Fruit fly (Drosophila melanogaster) whole organism, embryonic: Measurements from ENCODE around the gene Atg6.

Experiments
- Aef1 ChIP-seq: fragments of 200-800 bp; sonication (Bioruptor generic); IDR thresholded peaks from 3 replicates; pipeline ENCODE4 v1.3.6; 2022; ENCODE audit warnings: missing biosample characterization, missing genetic modification characterization
- CG10274 ChIP-seq: fragments of 200-800 bp; sonication (Bioruptor generic); optimal IDR thresholded peaks from 3 replicates; lab custom pipeline; 2017; ENCODE audit warnings: missing biosample characterization, mild to moderate bottlenecking, missing genetic modification characterization
- CG11398 ChIP-seq: fragments of 200-800 bp; sonication (Bioruptor generic); optimal IDR thresholded peaks from 2 replicates; lab custom pipeline; 2016; ENCODE audit warnings: missing biosample characterization, missing genetic modification characterization
- CG12219 ChIP-seq: fragments of 200-800 bp; sonication (Bioruptor generic); optimal IDR thresholded peaks from 3 replicates; lab custom pipeline; 2018; ENCODE audit warnings: missing biosample characterization, mild to moderate bottlenecking, missing genetic modification characterization
- CG1233 ChIP-seq: fragments of 200-800 bp; sonication (Bioruptor generic); optimal IDR thresholded peaks from 4 replicates; lab custom pipeline; 2018; ENCODE audit warnings: missing biosample characterization, mild to moderate bottlenecking, missing genetic modification characterization
- CG12942 ChIP-seq: fragments of 200-800 bp; sonication (Bioruptor generic); optimal IDR thresholded peaks from 3 replicates; lab custom pipeline; 2016; ENCODE audit warnings: missing biosample characterization, missing genetic modification characterization
- CG13296 ChIP-seq: fragments of 200-800 bp; sonication (Bioruptor generic); optimal IDR thresholded peaks from 3 replicates; lab custom pipeline; 2018; ENCODE audit warnings: missing biosample characterization, mild to moderate bottlenecking, missing genetic modification characterization
- CG13424 ChIP-seq: fragments of 200-800 bp; sonication (Bioruptor generic); optimal IDR thresholded peaks from 2 replicates; lab custom pipeline; 2019; ENCODE audit warnings: missing biosample characterization, mild to moderate bottlenecking, missing genetic modification characterization, moderate library complexity
- CG16813 ChIP-seq: fragments of 200-800 bp; sonication (Bioruptor generic); IDR thresholded peaks from 3 replicates; pipeline ENCODE4 v1.3.6; 2022; ENCODE audit warnings: missing biosample characterization, missing genetic modification characterization; ENCODE audit not compliant: partially characterized antibody
- CG16815 ChIP-seq: fragments of 200-800 bp; sonication (Bioruptor generic); optimal IDR thresholded peaks from 3 replicates; lab custom pipeline; 2017; ENCODE audit warnings: missing biosample characterization, mild to moderate bottlenecking, missing genetic modification characterization
- CG17328 ChIP-seq: fragments of 200-800 bp; sonication (Bioruptor generic); IDR thresholded peaks from 2 replicates; pipeline ENCODE4 v1.3.6; 2022; ENCODE audit warnings: missing biosample characterization, missing genetic modification characterization
- CG18476 ChIP-seq: fragments of 200-800 bp; sonication (Bioruptor generic); optimal IDR thresholded peaks from 2 replicates; lab custom pipeline; 2016; ENCODE audit warnings: missing biosample characterization, mild to moderate bottlenecking, missing genetic modification characterization
- CG18599 ChIP-seq: fragments of 200-800 bp; sonication (Bioruptor generic); optimal IDR thresholded peaks from 3 replicates; lab custom pipeline; 2017; ENCODE audit warnings: missing biosample characterization, missing genetic modification characterization, mild to moderate bottlenecking, moderate library complexity, missing genetic modification reagents
- CG31224 ChIP-seq: fragments of 200-800 bp; sonication (Bioruptor generic); IDR thresholded peaks from 2 replicates; pipeline ENCODE4 v1.3.6; 2022; ENCODE audit warnings: missing biosample characterization, missing genetic modification characterization
- CG3847 ChIP-seq: fragments of 200-800 bp; sonication (Bioruptor generic); IDR thresholded peaks from 2 replicates; pipeline ENCODE4 v1.3.6; 2022; ENCODE audit warnings: missing biosample characterization, missing genetic modification characterization
- CG4360 ChIP-seq: fragments of 200-800 bp; sonication (Bioruptor generic); IDR thresholded peaks from 2 replicates; pipeline ENCODE4 v1.3.6; 2022; ENCODE audit warnings: missing biosample characterization, missing genetic modification characterization
- CG43689 ChIP-seq: fragments of 200-800 bp; sonication (Bioruptor generic); IDR thresholded peaks from 2 replicates; pipeline ENCODE4 v1.3.6; 2022; ENCODE audit warnings: missing biosample characterization, missing genetic modification characterization
- CG7839 ChIP-seq: fragments of 200-800 bp; sonication (Bioruptor generic); optimal IDR thresholded peaks from 3 replicates; lab custom pipeline; 2018; ENCODE audit warnings: missing biosample characterization, mild to moderate bottlenecking, missing genetic modification characterization, moderate library complexity
- CG9609 ChIP-seq: fragments of 200-800 bp; sonication (Bioruptor generic); optimal IDR thresholded peaks from 3 replicates; lab custom pipeline; 2016; ENCODE audit warnings: missing biosample characterization, missing genetic modification characterization
- CG9817 ChIP-seq: fragments of 200-800 bp; sonication (Bioruptor generic); optimal IDR thresholded peaks from 2 replicates; lab custom pipeline; 2018; ENCODE audit warnings: missing biosample characterization, mild to moderate bottlenecking, missing genetic modification characterization, moderate library complexity
- CG9932 ChIP-seq: fragments of 200-800 bp; sonication (Bioruptor generic); IDR thresholded peaks from 2 replicates; pipeline ENCODE4 v1.3.6; 2022; ENCODE audit warnings: missing biosample characterization, missing genetic modification characterization
- CTCF ChIP-seq: fragments of 200-800 bp; sonication (Bioruptor generic); optimal IDR thresholded peaks from 2 replicates; lab custom pipeline; 2017; ENCODE audit warnings: missing biosample characterization, mild to moderate bottlenecking, missing genetic modification characterization, moderate library complexity
- CkIIα-i1 ChIP-seq: fragments of 200-800 bp; sonication (Bioruptor generic); IDR thresholded peaks from 2 replicates; pipeline ENCODE4 v1.3.6; 2022; ENCODE audit warnings: missing biosample characterization, missing genetic modification characterization
- Deaf1 ChIP-seq: fragments of 200-800 bp; optimal IDR thresholded peaks from 3 replicates; lab custom pipeline; 2019; ENCODE audit warnings: missing biosample characterization, mild to moderate bottlenecking, missing genetic modification characterization, moderate library complexity
- Dip2 ChIP-seq: fragments of 200-800 bp; sonication (Bioruptor generic); IDR thresholded peaks from 2 replicates; pipeline ENCODE4 v1.3.6; 2022; ENCODE audit warnings: missing biosample characterization, missing genetic modification characterization
- Hr39 ChIP-seq: fragments of >200 bp; optimal IDR thresholded peaks from 2 replicates; lab custom pipeline; 2017
- Hr51 ChIP-seq, 2 experiments: fragments of 200-800 bp; sonication (Bioruptor generic); optimal IDR thresholded peaks; 2 replicates in 1 of 2; 3 replicates in 1 of 2; lab custom pipeline; 2016 to 2018; ENCODE audit warnings: missing biosample characterization in 2 of 2, missing genetic modification characterization in 2 of 2, mild to moderate bottlenecking in 1 of 2, moderate library complexity in 1 of 2
- Lhr ChIP-seq: fragments of 200-800 bp; sonication (Bioruptor generic); optimal IDR thresholded peaks from 3 replicates; lab custom pipeline; 2017; ENCODE audit warnings: mild to moderate bottlenecking, missing biosample characterization, missing genetic modification reagents, missing genetic modification characterization
- MBD-R2 ChIP-seq: fragments of 200-800 bp; sonication (Bioruptor generic); IDR thresholded peaks from 2 replicates; pipeline ENCODE4 v1.3.6; 2022; ENCODE audit warnings: missing biosample characterization, missing genetic modification characterization
- Mes4 ChIP-seq: fragments of 200-800 bp; sonication (Bioruptor generic); optimal IDR thresholded peaks from 2 replicates; lab custom pipeline; 2016; ENCODE audit warnings: missing biosample characterization, missing genetic modification characterization
- Spps ChIP-seq: fragments of 200-800 bp; sonication (Bioruptor generic); optimal IDR thresholded peaks from 2 replicates; lab custom pipeline; 2018; ENCODE audit warnings: missing biosample characterization, mild to moderate bottlenecking, missing genetic modification characterization
- YL-1 ChIP-seq: fragments of 200-800 bp; sonication (Bioruptor generic); optimal IDR thresholded peaks from 3 replicates; lab custom pipeline; 2017; ENCODE audit warnings: missing biosample characterization, mild to moderate bottlenecking, missing genetic modification characterization
- cas ChIP-seq: fragments of 200-800 bp; sonication (Bioruptor generic); IDR thresholded peaks from 2 replicates; pipeline ENCODE4 v1.3.6; 2022; ENCODE audit warnings: missing biosample characterization, missing genetic modification characterization
- cato ChIP-seq: fragments of 200-800 bp; sonication (Bioruptor generic); optimal IDR thresholded peaks from 2 replicates; lab custom pipeline; 2016; ENCODE audit warnings: missing biosample characterization, missing genetic modification characterization, borderline replicate concordance
- chn ChIP-seq: fragments of 200-800 bp; sonication (Bioruptor generic); optimal IDR thresholded peaks from 2 replicates; lab custom pipeline; 2016; ENCODE audit warnings: missing biosample characterization, missing genetic modification characterization
- dm ChIP-seq: fragments of 200-800 bp; sonication (Bioruptor generic); optimal IDR thresholded peaks from 3 replicates; lab custom pipeline; 2016; ENCODE audit warnings: missing biosample characterization, missing genetic modification characterization
- fd102C ChIP-seq: fragments of 200-800 bp; sonication (Bioruptor generic); optimal IDR thresholded peaks from 2 replicates; lab custom pipeline; 2018; ENCODE audit warnings: missing biosample characterization, mild to moderate bottlenecking, missing genetic modification characterization, moderate library complexity
- fu2 ChIP-seq: fragments of 200-800 bp; sonication (Bioruptor generic); optimal IDR thresholded peaks from 2 replicates; lab custom pipeline; 2016; ENCODE audit warnings: missing biosample characterization, missing genetic modification characterization
- lab ChIP-seq: fragments of 200-800 bp; sonication (Bioruptor generic); optimal IDR thresholded peaks from 3 replicates; lab custom pipeline; 2017; ENCODE audit warnings: missing biosample characterization, missing genetic modification characterization, mild to moderate bottlenecking, moderate library complexity, missing genetic modification reagents
- lilli ChIP-seq: fragments of 200-800 bp; sonication (Bioruptor generic); optimal IDR thresholded peaks from 3 replicates; lab custom pipeline; 2016; ENCODE audit warnings: missing biosample characterization, missing genetic modification characterization
- lmd ChIP-seq: fragments of 200-800 bp; sonication (Bioruptor generic); IDR thresholded peaks from 2 replicates; pipeline ENCODE4 v1.3.6; 2022; ENCODE audit warnings: missing biosample characterization, missing genetic modification characterization
- psq ChIP-seq: fragments of 200-800 bp; sonication (Bioruptor generic); optimal IDR thresholded peaks from 2 replicates; lab custom pipeline; 2017; ENCODE audit warnings: missing biosample characterization, missing genetic modification characterization
- pzg ChIP-seq: fragments of 200-800 bp; sonication (Bioruptor generic); optimal IDR thresholded peaks from 3 replicates; lab custom pipeline; 2018; ENCODE audit warnings: missing biosample characterization, mild to moderate bottlenecking, missing genetic modification characterization, moderate library complexity
- tgo ChIP-seq: fragments of 200-800 bp; sonication (Bioruptor generic); IDR thresholded peaks from 3 replicates; pipeline ENCODE4 v1.3.6; 2022; ENCODE audit warnings: missing biosample characterization, missing genetic modification characterization
- ttk ChIP-seq: fragments of 200-800 bp; sonication (Bioruptor generic); IDR thresholded peaks from 2 replicates; pipeline ENCODE4 v2.1.2; 2022; ENCODE audit warnings: missing biosample characterization, missing genetic modification characterization
- wek ChIP-seq: fragments of 200-800 bp; sonication (Bioruptor generic); optimal IDR thresholded peaks from 3 replicates; lab custom pipeline; 2018; ENCODE audit warnings: missing biosample characterization, mild to moderate bottlenecking, missing genetic modification characterization, moderate library complexity
- yki ChIP-seq: fragments of >200 bp; optimal IDR thresholded peaks from 3 replicates; lab custom pipeline; 2018

Gene Atg6

DNA sequence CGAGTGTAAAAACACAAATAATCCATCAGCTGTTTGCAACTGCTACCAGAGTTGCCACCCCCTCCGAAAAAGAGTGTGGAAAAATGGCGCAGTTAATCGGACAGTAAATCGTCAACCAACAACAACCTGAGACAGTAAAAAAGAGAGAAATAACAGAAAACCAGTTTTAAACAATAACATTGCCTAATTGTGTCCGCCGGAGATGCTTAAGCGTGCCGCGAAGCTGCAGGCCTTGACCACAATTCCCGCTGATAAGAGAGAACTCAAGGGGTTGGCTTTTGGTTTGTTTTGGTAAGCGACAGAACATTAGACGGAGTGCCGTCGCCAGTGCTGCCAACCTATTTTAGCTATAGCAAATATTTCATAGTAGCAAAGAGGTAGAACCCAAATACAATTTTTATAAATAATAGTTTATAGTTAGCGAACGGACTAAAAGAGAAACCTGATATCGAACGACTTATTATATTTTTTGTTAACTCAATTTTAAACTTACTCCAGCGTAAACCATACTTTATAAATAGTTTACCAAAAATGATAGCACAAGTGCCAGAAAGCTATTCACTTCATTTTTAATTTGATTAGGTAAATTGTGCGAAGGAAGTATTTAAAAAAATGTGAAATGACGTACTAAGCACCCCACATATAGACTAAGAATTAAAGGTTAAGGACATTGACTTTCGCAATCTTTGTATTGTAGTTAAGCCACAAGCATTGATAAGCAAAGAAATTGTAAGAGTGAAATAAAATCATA lies at the start of gene Atg6, which contains the start of gene Pisd (continued):
- peak; percentile 11 for TF ChIP-seq CG9609 (GFP tag; lab: Kevin White, UChicago)
- TF ChIP-seq yki (lab: Kevin White, UChicago) = no peak
- TF ChIP-seq CG13296 = peak; percentile 37
- peak; percentile 62 for TF ChIP-seq CG18599
- TF ChIP-seq CG4360 (GFP tag; lab: Robert Waterston, UW) = peak; percentile 82
- 0 out of 2 replicates have a peak, but pooled peaks have one; percentile 39 for TF ChIP-seq CG17328 (GFP tag; lab: Robert Waterston, UW)
- TF ChIP-seq cato (GFP tag; lab: Kevin White, UChicago) = no peak
- 0 out of 2 replicates have a peak, but pooled peaks have one; percentile 15 for TF ChIP-seq CG31224 (GFP tag; lab: Robert Waterston, UW)
- peak; percentile 61 for TF ChIP-seq CG3847 (GFP tag; lab: Robert Waterston, UW)
- TF ChIP-seq CG9817 (tag; lab: Kevin White, UChicago) = peak; percentile 22
- TF ChIP-seq lab (GFP tag; lab: Kevin White, UChicago) = peak; percentile 65
- TF ChIP-seq tgo (GFP tag; lab: Robert Waterston, UW) = peak; percentile 32; the same call in 1 of the 3 replicates
- peak; percentile 15; the same call in 1 of the 2 replicates for TF ChIP-seq lmd (GFP tag; lab: Robert Waterston, UW)
- peak; percentile 8 for TF ChIP-seq Deaf1 (tag; lab: Kevin White, UChicago)
- peak; percentile 50; the same call in 1 of the 2 replicates for TF ChIP-seq ttk
- TF ChIP-seq pzg (GFP tag; lab: Kevin White, UChicago) = peak; percentile 65
- TF ChIP-seq chn (GFP tag; lab: Kevin White, UChicago) = peak; percentile 19
- TF ChIP-seq CkIIα-i1 = no peak
- TF ChIP-seq Lhr (GFP tag; lab: Kevin White, UChicago) = no peak

DNA sequence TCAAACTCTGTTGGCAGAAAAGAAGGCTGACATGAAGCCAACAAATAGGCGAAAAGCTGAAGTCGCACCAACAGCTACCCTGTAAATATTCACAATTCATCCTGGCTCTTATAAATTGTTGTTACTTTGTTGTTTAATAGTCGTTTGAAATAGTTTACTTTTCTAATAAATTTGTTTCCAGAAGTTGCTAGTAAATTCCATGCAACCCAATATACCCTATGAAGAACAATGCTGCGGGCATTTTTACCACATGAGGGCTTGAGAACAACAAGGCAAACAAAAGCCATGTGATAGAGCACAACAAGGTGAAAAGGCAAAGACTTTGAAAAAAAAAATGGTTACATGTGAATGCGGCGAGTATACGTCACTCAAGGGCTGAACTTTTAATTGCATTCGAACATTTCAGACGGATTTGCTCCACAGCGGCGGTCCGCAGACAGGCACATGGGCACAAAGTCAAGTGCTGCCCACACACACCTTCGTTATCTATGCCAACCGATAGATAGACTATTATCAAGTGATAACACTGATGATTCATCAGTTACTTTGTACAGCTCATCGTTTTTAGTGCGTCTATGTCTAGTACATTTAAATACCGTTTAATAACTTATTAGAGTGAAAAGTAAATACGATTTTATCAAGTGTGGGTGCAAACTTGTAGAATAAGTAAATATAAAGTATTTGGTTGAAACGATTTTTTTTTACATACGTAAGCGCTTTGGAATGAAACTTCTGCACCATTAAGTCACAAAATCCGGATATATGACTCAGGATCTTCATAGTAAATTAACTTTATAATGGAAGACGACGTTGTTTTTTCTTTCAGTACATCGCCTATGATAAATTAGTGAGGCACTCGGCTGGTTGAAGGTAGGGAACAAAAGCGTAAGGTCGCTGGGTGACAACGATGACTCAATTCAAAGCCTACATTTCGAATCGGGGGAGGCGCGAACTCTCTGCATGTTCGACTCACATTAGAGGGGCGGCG lies 48.8 kb upstream of the Atg6 start:
- TF ChIP-seq CTCF (GFP tag; lab: Kevin White, UChicago) (no peak), fd102C (GFP tag; lab: Kevin White, UChicago) (no peak), Dip2 (GFP tag; lab: Robert Waterston, UW) (no peak), CG10274 (GFP tag; lab: Kevin White, UChicago) (peak; percentile 59), CG1233 (GFP tag; lab: Kevin White, UChicago) (peak; percentile 65), CG12942 (GFP tag; lab: Kevin White, UChicago) (peak; percentile 72), CG12219 (GFP tag; lab: Kevin White, UChicago) (peak; percentile 75), CG11398 (GFP tag; lab: Kevin White, UChicago) (peak; percentile 71), CG7839 (tag; lab: Kevin White, UChicago) (peak; percentile 85), CG43689 (GFP tag; lab: Robert Waterston, UW) (peak; percentile 44; the same call in 1 of the 2 replicates), CG18476 (GFP tag; lab: Kevin White, UChicago) (peak; percentile 72), CG13424 (tag; lab: Kevin White, UChicago) (peak; percentile 70), MBD-R2 (GFP tag; lab: Robert Waterston, UW) (peak; percentile 59; the same call in 1 of the 2 replicates), Aef1 (GFP tag; lab: Robert Waterston, UW) (peak; percentile 85), CG16815 (GFP tag; lab: Kevin White, UChicago) (peak; percentile 49), YL-1 (GFP tag; lab: Kevin White, UChicago) (no peak), CG18599 (peak; percentile 80), wek (GFP tag; lab: Kevin White, UChicago) (no peak), Hr51 (GFP tag; optimal IDR thresholded peaks at IDR 0.05; lab: Kevin White, UChicago) (peak; percentile 70 to 71), cas (peak; percentile 60; the same call in 1 of the 2 replicates), lilli (peak; percentile 86), fu2 (GFP tag; lab: Kevin White, UChicago) (peak; percentile 69), CG16813 (GFP tag; lab: Robert Waterston, UW) (no peak), psq (GFP tag; lab: Kevin White, UChicago) (peak; percentile 57), Spps (tag; lab: Kevin White, UChicago) (peak; percentile 19), dm (peak; percentile 58), Hr39 (lab: Kevin White, UChicago) (no peak), CG9932 (peak; percentile 79), Mes4 (peak; percentile 50)
